Worm (Caenorhabditis elegans): Measurements from ENCODE around the gene F09E10.1.

The F09E10.1 gene

DNA sequence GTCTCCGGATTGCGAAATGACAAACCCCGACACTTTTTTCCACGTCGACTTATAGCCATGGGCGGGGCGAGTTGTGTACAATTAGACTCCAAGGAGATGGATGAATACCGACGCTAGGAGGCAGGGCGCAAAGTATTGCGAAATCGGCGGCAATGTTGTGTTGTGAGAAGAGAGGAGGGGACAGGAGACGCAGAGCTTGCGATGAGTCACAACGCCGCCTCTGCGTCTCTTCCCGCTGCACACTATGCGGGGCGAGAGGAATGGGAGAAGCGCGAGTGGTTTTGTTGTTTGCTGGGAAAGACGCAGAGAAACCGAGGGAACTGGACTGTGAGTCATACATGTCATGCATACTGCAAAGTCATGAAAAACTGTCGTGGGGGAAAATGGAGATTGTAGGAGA lies 48.2 kb upstream of the F09E10.1 start:
- peak; percentile 75 to 82 for TF ChIP-seq mdl-1 (tag; optimal IDR thresholded peaks at IDR 0.05)
- peak; percentile 77 for TF ChIP-seq ceh-16 (tag; optimal IDR thresholded peaks at IDR 0.05)
- TF ChIP-seq lin-13 (GFP tag; optimal IDR thresholded peaks at IDR 0.05) = peak; percentile 83
- TF ChIP-seq unc-39 (tag; optimal IDR thresholded peaks at IDR 0.05) = peak; percentile 22
- peak; percentile 82 for TF ChIP-seq zag-1 (tag; optimal IDR thresholded peaks at IDR 0.05)
- TF ChIP-seq elt-3 (tag; optimal IDR thresholded peaks at IDR 0.05) = no peak
- peak; percentile 54 for TF ChIP-seq sem-4 (tag; optimal IDR thresholded peaks at IDR 0.05)
- TF ChIP-seq ZK546.5 (tag; optimal IDR thresholded peaks at IDR 0.05) = no peak
- peak; percentile 76 for TF ChIP-seq unc-55 (GFP tag; optimal IDR thresholded peaks at IDR 0.05)
- peak; percentile 91 for TF ChIP-seq crh-2 (tag; optimal IDR thresholded peaks at IDR 0.05)
- peak; percentile 79 for TF ChIP-seq lin-11 (tag; optimal IDR thresholded peaks at IDR 0.05)
- peak; percentile 85 for TF ChIP-seq ceh-82 (tag; optimal IDR thresholded peaks at IDR 0.05)
- TF ChIP-seq gmeb-1 (tag; optimal IDR thresholded peaks at IDR 0.05) = peak; percentile 67
- peak; percentile 89 for TF ChIP-seq nhr-21 (tag; optimal IDR thresholded peaks at IDR 0.05)
- TF ChIP-seq unc-62 (GFP tag; optimal IDR thresholded peaks at IDR 0.05) = peak; percentile 59
- no peak for TF ChIP-seq ztf-1 (GFP tag; conservative IDR thresholded peaks at IDR 0.05)
- peak; percentile 100 for TF ChIP-seq nhr-129 (tag; optimal IDR thresholded peaks at IDR 0.05)
- TF ChIP-seq F13H6.1 (tag; optimal IDR thresholded peaks at IDR 0.05) = peak; percentile 96
- no peak for TF ChIP-seq nhr-12 (tag; optimal IDR thresholded peaks at IDR 0.05)
- TF ChIP-seq C34F6.9 (tag; optimal IDR thresholded peaks at IDR 0.05) = peak; percentile 83
- TF ChIP-seq peb-1 (tag; optimal IDR thresholded peaks at IDR 0.05) = no peak
- TF ChIP-seq Y55F3AM.14 (GFP tag; optimal IDR thresholded peaks at IDR 0.05) = peak; percentile 68
- peak; percentile 81 for TF ChIP-seq blmp-1 (tag; optimal IDR thresholded peaks at IDR 0.05; ENCODE audit: insufficient read depth)
- peak; percentile 22 for TF ChIP-seq snpc-4 (tag; optimal IDR thresholded peaks at IDR 0.05)
- no peak for TF ChIP-seq nhr-10 (tag; optimal IDR thresholded peaks at IDR 0.05)
- no peak for TF ChIP-seq alr-1 (tag; optimal IDR thresholded peaks at IDR 0.05)
- peak; percentile 68 for TF ChIP-seq egl-27 (tag; optimal IDR thresholded peaks at IDR 0.05)
- TF ChIP-seq dmd-4 (tag; optimal IDR thresholded peaks at IDR 0.05) = no peak
- peak; percentile 94 for TF ChIP-seq sma-3 (GFP tag; optimal IDR thresholded peaks at IDR 0.05)
- peak; percentile 61 for TF ChIP-seq mab-5 (tag; optimal IDR thresholded peaks at IDR 0.05)
- TF ChIP-seq ztf-4 (tag; optimal IDR thresholded peaks at IDR 0.05) = peak; percentile 84
- peak; percentile 89 for TF ChIP-seq nhr-25 (tag; optimal IDR thresholded peaks at IDR 0.05)
- TF ChIP-seq lsy-2 (tag; optimal IDR thresholded peaks at IDR 0.05) = peak; percentile 70 to 79
- TF ChIP-seq fos-1 (tag; optimal IDR thresholded peaks at IDR 0.05) = peak; percentile 100
- TF ChIP-seq sma-9 (GFP tag; optimal IDR thresholded peaks at IDR 0.05) = peak; percentile 93
- TF ChIP-seq sma-9 (tag; optimal IDR thresholded peaks at IDR 0.05) = no peak
- TF ChIP-seq nhr-77 (tag; optimal IDR thresholded peaks at IDR 0.05) = peak; percentile 12
- peak; percentile 75 for TF ChIP-seq skn-1 (tag; optimal IDR thresholded peaks at IDR 0.05)
- peak; percentile 80 for TF ChIP-seq nhr-6 (tag; optimal IDR thresholded peaks at IDR 0.05)

DNA sequence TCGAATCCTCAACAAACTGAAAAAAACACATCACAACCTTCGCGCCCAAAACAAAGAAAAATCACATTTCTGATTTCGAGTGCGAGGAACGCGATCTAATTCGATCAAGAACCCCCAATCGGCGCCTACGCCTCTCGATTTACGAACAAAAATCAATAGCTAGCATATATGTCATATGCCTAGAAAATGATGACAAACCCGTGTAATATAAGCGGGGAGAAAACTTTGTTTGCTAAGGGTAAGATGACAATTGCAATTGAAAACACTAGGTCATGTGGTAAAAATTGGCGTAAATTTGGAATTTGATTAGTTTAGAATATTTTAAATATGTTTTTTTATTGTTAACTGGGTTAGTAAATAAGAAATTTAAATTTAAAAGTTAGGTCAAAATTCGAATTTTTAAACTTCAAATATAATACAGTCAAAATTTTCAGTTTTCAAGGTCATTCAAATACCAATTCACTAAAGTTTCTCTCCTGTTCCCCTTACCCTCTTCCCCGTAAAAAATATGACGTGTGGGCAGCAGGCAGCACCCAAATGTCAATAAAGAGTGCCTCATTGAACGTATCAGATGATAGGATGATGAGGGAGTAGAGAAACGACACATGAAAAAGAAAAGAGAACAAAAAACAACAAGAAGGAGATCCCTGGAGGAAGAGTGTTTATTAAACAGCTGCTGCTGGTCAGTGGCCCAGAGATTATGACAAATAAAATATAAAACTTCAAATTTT lies 46.1 kb upstream of the F09E10.1 start:
- no peak for TF ChIP-seq alr-1 (tag; optimal IDR thresholded peaks at IDR 0.05)
- TF ChIP-seq zag-1 (tag; optimal IDR thresholded peaks at IDR 0.05) = no peak
- TF ChIP-seq mdl-1 (tag; optimal IDR thresholded peaks at IDR 0.05) = peak in 1 of 2 experiments; percentile 21
- TF ChIP-seq lsy-2 (tag; optimal IDR thresholded peaks at IDR 0.05) = peak in 1 of 2 experiments; percentile 58
- peak; percentile 21 for TF ChIP-seq Y55F3AM.14 (GFP tag; optimal IDR thresholded peaks at IDR 0.05)
- TF ChIP-seq aly-2 (tag; optimal IDR thresholded peaks at IDR 0.05) = no peak
- no peak for TF ChIP-seq R02D3.7 (tag; optimal IDR thresholded peaks at IDR 0.05)
- no peak for TF ChIP-seq peb-1 (tag; optimal IDR thresholded peaks at IDR 0.05)
- TF ChIP-seq sma-3 (GFP tag; optimal IDR thresholded peaks at IDR 0.05) = peak; percentile 43
- TF ChIP-seq nhr-23 (tag; optimal IDR thresholded peaks at IDR 0.05) = no peak
- no peak for TF ChIP-seq nhr-11 (tag; optimal IDR thresholded peaks at IDR 0.05)
- peak; percentile 36 for TF ChIP-seq C34F6.9 (tag; optimal IDR thresholded peaks at IDR 0.05)
- peak; percentile 78 for TF ChIP-seq crh-2 (tag; optimal IDR thresholded peaks at IDR 0.05)
- TF ChIP-seq lin-39 (tag; optimal IDR thresholded peaks at IDR 0.05) = no peak
- TF ChIP-seq gmeb-1 (tag; optimal IDR thresholded peaks at IDR 0.05) = peak; percentile 8
- peak; percentile 55 for TF ChIP-seq nhr-25 (tag; optimal IDR thresholded peaks at IDR 0.05)
- peak; percentile 87 for TF ChIP-seq nhr-129 (tag; optimal IDR thresholded peaks at IDR 0.05)
- TF ChIP-seq fos-1 (tag; optimal IDR thresholded peaks at IDR 0.05) = peak; percentile 85
- no peak for TF ChIP-seq snpc-4 (tag; optimal IDR thresholded peaks at IDR 0.05)
- peak; percentile 4 for TF ChIP-seq nhr-21 (tag; optimal IDR thresholded peaks at IDR 0.05)
- no peak for TF ChIP-seq ZK546.5 (tag; optimal IDR thresholded peaks at IDR 0.05)
- TF ChIP-seq sem-4 (tag; optimal IDR thresholded peaks at IDR 0.05) = peak; percentile 37
- no peak for TF ChIP-seq nhr-10 (tag; optimal IDR thresholded peaks at IDR 0.05)
- no peak for TF ChIP-seq unc-55 (GFP tag; optimal IDR thresholded peaks at IDR 0.05)
- peak; percentile 88 for TF ChIP-seq F13H6.1 (tag; optimal IDR thresholded peaks at IDR 0.05)
- TF ChIP-seq blmp-1 (tag; optimal IDR thresholded peaks at IDR 0.05; ENCODE audit: insufficient read depth) = no peak
- TF ChIP-seq lin-13 (GFP tag; optimal IDR thresholded peaks at IDR 0.05) = peak; percentile 21
- TF ChIP-seq ama-1 (optimal IDR thresholded peaks at IDR 0.05) = no peak
- no peak for TF ChIP-seq elt-3 (tag; optimal IDR thresholded peaks at IDR 0.05)
- no peak for TF ChIP-seq ceh-16 (tag; optimal IDR thresholded peaks at IDR 0.05)
- TF ChIP-seq nhr-6 (tag; optimal IDR thresholded peaks at IDR 0.05) = peak; percentile 32
- no peak for TF ChIP-seq lin-11 (tag; optimal IDR thresholded peaks at IDR 0.05)
- peak; percentile 91 for TF ChIP-seq skn-1 (tag; optimal IDR thresholded peaks at IDR 0.05)
- peak; percentile 67 for TF ChIP-seq ztf-4 (tag; optimal IDR thresholded peaks at IDR 0.05)
- TF ChIP-seq egl-27 (tag; optimal IDR thresholded peaks at IDR 0.05) = peak; percentile 33
- TF ChIP-seq sma-9 (GFP tag; optimal IDR thresholded peaks at IDR 0.05) = peak; percentile 83
- no peak for TF ChIP-seq sma-9 (tag; optimal IDR thresholded peaks at IDR 0.05)
- no peak for TF ChIP-seq mab-5 (tag; optimal IDR thresholded peaks at IDR 0.05)
- TF ChIP-seq unc-39 (tag; optimal IDR thresholded peaks at IDR 0.05) = no peak
- no peak for TF ChIP-seq mbf-1 (tag; optimal IDR thresholded peaks at IDR 0.05)
- no peak for TF ChIP-seq ztf-1 (GFP tag; conservative IDR thresholded peaks at IDR 0.05)
